Fruit fly (Drosophila melanogaster) whole organism, prepupa: ENCODE data around the gene CG33286.

ENCODE experiments used
- CG10631 ChIP-seq: fragments of 200-800 bp; sonication (Bioruptor generic); optimal IDR thresholded peaks from 2 replicates; lab custom pipeline; 2016; ENCODE audit warnings: missing biosample characterization, missing genetic modification characterization
- CG10669 ChIP-seq: fragments of 200-800 bp; sonication (Bioruptor generic); optimal IDR thresholded peaks from 3 replicates; lab custom pipeline; 2018; ENCODE audit warnings: missing biosample characterization, mild to moderate bottlenecking, missing genetic modification characterization, moderate library complexity
- CG11294 ChIP-seq: fragments of 200-800 bp; sonication (Bioruptor generic); IDR thresholded peaks from 2 replicates; pipeline ENCODE4 v1.3.6; 2022; ENCODE audit warnings: missing biosample characterization, missing genetic modification characterization
- CG11762 ChIP-seq: fragments of 200-800 bp; sonication (Bioruptor generic); optimal IDR thresholded peaks from 3 replicates; lab custom pipeline; 2016; ENCODE audit warnings: missing biosample characterization, missing genetic modification characterization; ENCODE audit not compliant: insufficient read depth
- CG11902 ChIP-seq: fragments of 200-800 bp; sonication (Bioruptor generic); optimal IDR thresholded peaks from 3 replicates; lab custom pipeline; 2016; ENCODE audit warnings: missing biosample characterization, missing genetic modification characterization
- CG15336 ChIP-seq: fragments of 200-800 bp; sonication (Bioruptor generic); IDR thresholded peaks from 2 replicates; pipeline ENCODE4 v1.3.6; 2022; ENCODE audit warnings: missing biosample characterization, missing genetic modification characterization
- CG3032 ChIP-seq: fragments of 200-800 bp; optimal IDR thresholded peaks from 2 replicates; lab custom pipeline; 2019; ENCODE audit warnings: missing biosample characterization, mild to moderate bottlenecking, missing genetic modification characterization, moderate library complexity
- CG31627 ChIP-seq: fragments of 200-800 bp; sonication (Bioruptor generic); optimal IDR thresholded peaks from 3 replicates; lab custom pipeline; 2016; ENCODE audit warnings: missing biosample characterization, missing genetic modification characterization
- CG34406 ChIP-seq: fragments of 200-800 bp; sonication (Bioruptor generic); optimal IDR thresholded peaks from 3 replicates; lab custom pipeline; 2016; ENCODE audit warnings: missing biosample characterization, missing genetic modification characterization
- CG3919 ChIP-seq: fragments of 200-800 bp; sonication (Bioruptor generic); optimal IDR thresholded peaks from 3 replicates; lab custom pipeline; 2016; ENCODE audit warnings: missing biosample characterization, missing genetic modification characterization
- CG4318 ChIP-seq: fragments of 200-800 bp; sonication (Bioruptor generic); optimal IDR thresholded peaks from 3 replicates; lab custom pipeline; 2017; ENCODE audit warnings: missing biosample characterization, mild to moderate bottlenecking, missing genetic modification characterization
- CG6163 ChIP-seq: fragments of 200-800 bp; sonication (Bioruptor generic); IDR thresholded peaks from 3 replicates; pipeline ENCODE4 v1.3.6; 2022; ENCODE audit warnings: missing biosample characterization, missing genetic modification characterization
- CG6276 ChIP-seq: fragments of 200-800 bp; sonication (Bioruptor generic); optimal IDR thresholded peaks from 2 replicates; lab custom pipeline; 2017; ENCODE audit warnings: missing biosample characterization, mild to moderate bottlenecking, missing genetic modification characterization
- CG6792 ChIP-seq: fragments of 200-800 bp; sonication (Bioruptor generic); optimal IDR thresholded peaks from 3 replicates; lab custom pipeline; 2016; ENCODE audit warnings: missing biosample characterization, missing genetic modification characterization
- CG6808 ChIP-seq: fragments of 200-800 bp; sonication (Bioruptor generic); optimal IDR thresholded peaks from 3 replicates; lab custom pipeline; 2017; ENCODE audit warnings: missing biosample characterization, missing genetic modification characterization, mild to moderate bottlenecking, moderate library complexity, missing genetic modification reagents
- CG6854 ChIP-seq: fragments of 200-800 bp; sonication (Bioruptor generic); optimal IDR thresholded peaks from 2 replicates; lab custom pipeline; 2017; ENCODE audit warnings: missing biosample characterization, mild to moderate bottlenecking, missing genetic modification characterization
- CG7368 ChIP-seq: fragments of 200-800 bp; sonication (Bioruptor generic); optimal IDR thresholded peaks from 3 replicates; lab custom pipeline; 2016; ENCODE audit warnings: missing biosample characterization, missing genetic modification characterization
- CG8319 ChIP-seq: fragments of 200-800 bp; sonication (Bioruptor generic); optimal IDR thresholded peaks from 3 replicates; lab custom pipeline; 2016; ENCODE audit warnings: missing biosample characterization, missing genetic modification characterization
- CG9139 ChIP-seq: fragments of 200-800 bp; sonication (Bioruptor generic); optimal IDR thresholded peaks from 3 replicates; lab custom pipeline; 2017; ENCODE audit warnings: missing biosample characterization, mild to moderate bottlenecking, missing genetic modification characterization
- Eip75B ChIP-seq: fragments of 200-800 bp; sonication (Bioruptor generic); optimal IDR thresholded peaks from 3 replicates; lab custom pipeline; 2016; ENCODE audit warnings: missing biosample characterization, missing genetic modification characterization
- Eip78C ChIP-seq: fragments of 200-800 bp; sonication (Bioruptor generic); peaks from one replicate; lab custom pipeline; 2016; ENCODE audit warnings: missing biosample characterization, missing genetic modification characterization
- Eip93F ChIP-seq: fragments of 200-800 bp; sonication (Bioruptor generic); optimal IDR thresholded peaks from 2 replicates; lab custom pipeline; 2016; ENCODE audit warnings: missing biosample characterization, mild to moderate bottlenecking, missing genetic modification characterization
- Ets96B ChIP-seq: fragments of 200-800 bp; optimal IDR thresholded peaks from 2 replicates; lab custom pipeline; 2019; ENCODE audit warnings: missing biosample characterization, mild to moderate bottlenecking, missing genetic modification characterization, moderate library complexity
- Gug ChIP-seq: fragments of 200-800 bp; sonication (Bioruptor generic); IDR thresholded peaks from 2 replicates; pipeline ENCODE4 v1.3.6; 2022; ENCODE audit warnings: missing biosample characterization, missing genetic modification characterization
- Hr38 ChIP-seq: sonication (Bioruptor generic); optimal IDR thresholded peaks from 2 replicates; lab custom pipeline; 2016; ENCODE audit warnings: missing biosample characterization, missing genetic modification characterization
- Hr39 ChIP-seq: fragments of 200-800 bp; sonication (Bioruptor generic); optimal IDR thresholded peaks from 2 replicates; lab custom pipeline; 2016; ENCODE audit warnings: missing biosample characterization, missing genetic modification characterization
- Hr4 ChIP-seq: fragments of 200-800 bp; sonication (Bioruptor generic); optimal IDR thresholded peaks from 3 replicates; lab custom pipeline; 2016; ENCODE audit warnings: missing biosample characterization, missing genetic modification characterization
- Lpt ChIP-seq: fragments of 200-800 bp; sonication (Bioruptor generic); optimal IDR thresholded peaks from 3 replicates; lab custom pipeline; 2016; ENCODE audit warnings: missing biosample characterization, missing genetic modification characterization
- OdsH ChIP-seq: fragments of 200-800 bp; sonication (Bioruptor generic); optimal IDR thresholded peaks from 3 replicates; lab custom pipeline; 2016; ENCODE audit warnings: missing biosample characterization, missing genetic modification characterization
- Smox ChIP-seq: fragments of 200-800 bp; sonication (Bioruptor generic); optimal IDR thresholded peaks from 3 replicates; lab custom pipeline; 2016; ENCODE audit warnings: missing biosample characterization, missing genetic modification characterization
- Sox102F ChIP-seq: fragments of 200-800 bp; sonication (Bioruptor generic); optimal IDR thresholded peaks from 2 replicates; lab custom pipeline; 2016; ENCODE audit warnings: missing biosample characterization, mild to moderate bottlenecking, missing genetic modification characterization
- achi ChIP-seq: fragments of 200-800 bp; sonication (Bioruptor generic); optimal IDR thresholded peaks from 3 replicates; lab custom pipeline; 2016; ENCODE audit warnings: missing biosample characterization, missing genetic modification characterization
- dac ChIP-seq: fragments of 200-800 bp; sonication (Bioruptor generic); optimal IDR thresholded peaks from 2 replicates; lab custom pipeline; 2017; ENCODE audit warnings: missing biosample characterization, mild to moderate bottlenecking, missing genetic modification characterization
- dsx ChIP-seq: fragments of 200-800 bp; optimal IDR thresholded peaks from 3 replicates; lab custom pipeline; 2019; ENCODE audit warnings: missing biosample characterization, mild to moderate bottlenecking, missing genetic modification characterization, moderate library complexity; ENCODE audit not compliant: poor library complexity, severe bottlenecking
- eg ChIP-seq: fragments of 200-800 bp; sonication (Bioruptor generic); IDR thresholded peaks from 3 replicates; pipeline ENCODE4 v1.3.6; 2022; ENCODE audit warnings: missing biosample characterization, missing genetic modification characterization
- fd59A ChIP-seq: fragments of 200-800 bp; sonication (Bioruptor generic); optimal IDR thresholded peaks from 2 replicates; lab custom pipeline; 2017; ENCODE audit warnings: missing biosample characterization, mild to moderate bottlenecking, missing genetic modification characterization, missing genetic modification reagents
- fd85E ChIP-seq: fragments of 200-800 bp; sonication (Bioruptor generic); optimal IDR thresholded peaks from 3 replicates; lab custom pipeline; 2016; ENCODE audit warnings: missing biosample characterization, missing genetic modification characterization
- fkh ChIP-seq: fragments of 200-800 bp; sonication (Bioruptor generic); optimal IDR thresholded peaks from 3 replicates; lab custom pipeline; 2017; ENCODE audit warnings: missing biosample characterization, mild to moderate bottlenecking, missing genetic modification characterization, moderate library complexity
- lz ChIP-seq: fragments of 200-800 bp; sonication (Bioruptor generic); optimal IDR thresholded peaks from 3 replicates; lab custom pipeline; 2016; ENCODE audit warnings: missing biosample characterization, missing genetic modification characterization
- net ChIP-seq: fragments of 200-800 bp; sonication (Bioruptor generic); optimal IDR thresholded peaks from 3 replicates; lab custom pipeline; 2016; ENCODE audit warnings: missing biosample characterization, missing genetic modification characterization
- salr ChIP-seq, 2 experiments: fragments of 200-800 bp; sonication (Bioruptor generic); optimal IDR thresholded peaks; 3 replicates each; lab custom pipeline; 2016 to 2018; ENCODE audit warnings: missing biosample characterization in 2 of 2, missing genetic modification characterization in 2 of 2, mild to moderate bottlenecking in 1 of 2
- svp ChIP-seq: fragments of 200-800 bp; sonication (Bioruptor generic); peaks from one replicate; lab custom pipeline; 2016; ENCODE audit warnings: missing biosample characterization, missing genetic modification characterization
- vri ChIP-seq: fragments of 200-800 bp; sonication (Bioruptor generic); optimal IDR thresholded peaks from 3 replicates; lab custom pipeline; 2016; ENCODE audit warnings: missing biosample characterization, mild to moderate bottlenecking, missing genetic modification characterization

The CG33286 gene

DNA sequence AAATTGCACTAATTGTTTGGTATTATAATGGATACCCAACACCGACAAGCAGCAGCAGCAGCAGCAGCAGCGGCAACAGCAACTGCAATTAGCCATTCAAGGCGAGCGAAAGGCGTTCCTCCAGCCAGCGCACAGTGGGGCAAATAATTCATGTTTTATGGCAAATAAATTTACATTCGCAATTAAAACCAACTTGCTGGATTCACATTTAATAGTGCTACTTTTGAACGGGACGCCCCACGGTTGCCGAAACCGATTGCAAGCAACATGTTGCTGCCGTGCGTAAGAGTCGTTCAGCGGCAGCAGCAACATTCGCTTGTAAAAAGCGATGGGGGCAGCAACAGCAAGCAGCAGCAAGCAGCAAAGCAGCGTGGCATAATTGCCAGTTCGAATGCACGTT is 40.8 kb downstream of the CG33286 start (continued):
- TF ChIP-seq eg (GFP tag; lab: Robert Waterston, UW), result peak; percentile 69
- TF ChIP-seq CG7368 (GFP tag; lab: Kevin White, UChicago), result peak; percentile 17
- TF ChIP-seq CG34406 (GFP tag; lab: Kevin White, UChicago), result peak; percentile 9
- peak; percentile 43 for TF ChIP-seq CG6808 (GFP tag; lab: Kevin White, UChicago)
- TF ChIP-seq CG11294 (GFP tag; lab: Robert Waterston, UW), result 0 out of 2 replicates have a peak, but pooled peaks have one; percentile 20
- TF ChIP-seq CG6854 (GFP tag; lab: Kevin White, UChicago), result no peak
- TF ChIP-seq Eip93F, result no peak
- TF ChIP-seq CG15336, result peak; percentile 56; the same call in 1 of the 2 replicates
- no peak for TF ChIP-seq CG10631
- peak; percentile 26 for TF ChIP-seq CG6792 (GFP tag; lab: Kevin White, UChicago)
- TF ChIP-seq CG6276 (GFP tag; lab: Kevin White, UChicago), result peak; percentile 42
- no peak for TF ChIP-seq salr (GFP tag; optimal IDR thresholded peaks at IDR 0.05; lab: Kevin White, UChicago)
- TF ChIP-seq Smox (GFP tag; lab: Kevin White, UChicago), result peak; percentile 17
- peak; percentile 41 for TF ChIP-seq achi (GFP tag; lab: Kevin White, UChicago)
- TF ChIP-seq CG11902 (GFP tag; lab: Kevin White, UChicago), result no peak
- peak; percentile 14 for TF ChIP-seq Hr39 (GFP tag; lab: Kevin White, UChicago)
- TF ChIP-seq, all 60 proteins: peak for 38

DNA sequence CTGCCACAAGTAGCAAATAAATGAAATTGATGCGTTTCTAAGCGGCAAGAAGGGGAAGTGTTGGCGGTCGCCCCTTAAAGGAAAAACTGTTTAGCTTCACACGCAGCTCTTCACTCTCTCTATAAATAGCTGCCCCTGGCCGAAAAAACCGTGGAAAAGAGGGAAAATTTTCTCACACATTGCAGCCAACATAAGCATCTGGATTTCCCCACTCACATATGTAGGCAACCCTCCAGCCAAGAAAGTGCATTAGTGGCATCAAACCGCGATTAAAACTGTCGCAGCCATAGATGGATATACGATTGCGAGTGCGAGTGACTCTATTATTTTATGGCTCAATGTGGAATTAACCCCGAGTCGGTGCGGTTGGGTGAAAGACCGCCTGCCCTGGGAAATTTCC is 41.9 kb downstream of the CG33286 start:
- TF ChIP-seq CG8319 (GFP tag; lab: Kevin White, UChicago) (no peak), CG10669 (no peak), Eip78C (GFP tag; lab: Kevin White, UChicago) (no peak), fd85E (GFP tag; lab: Kevin White, UChicago) (no peak), CG3032 (tag; lab: Kevin White, UChicago) (no peak), Ets96B (no peak), CG11294 (GFP tag; lab: Robert Waterston, UW) (no peak), CG31627 (GFP tag; lab: Kevin White, UChicago) (no peak), Lpt (no peak), dsx (no peak), Hr4 (GFP tag; lab: Kevin White, UChicago) (no peak), CG6854 (GFP tag; lab: Kevin White, UChicago) (no peak), Eip93F (no peak), eg (GFP tag; lab: Robert Waterston, UW) (no peak), net (GFP tag; lab: Kevin White, UChicago) (no peak), fd59A (GFP tag; lab: Kevin White, UChicago) (no peak), CG4318 (GFP tag; lab: Kevin White, UChicago) (no peak), CG9139 (GFP tag; lab: Kevin White, UChicago) (no peak)
- TF ChIP-seq, all 60 proteins: peak for 0

DNA sequence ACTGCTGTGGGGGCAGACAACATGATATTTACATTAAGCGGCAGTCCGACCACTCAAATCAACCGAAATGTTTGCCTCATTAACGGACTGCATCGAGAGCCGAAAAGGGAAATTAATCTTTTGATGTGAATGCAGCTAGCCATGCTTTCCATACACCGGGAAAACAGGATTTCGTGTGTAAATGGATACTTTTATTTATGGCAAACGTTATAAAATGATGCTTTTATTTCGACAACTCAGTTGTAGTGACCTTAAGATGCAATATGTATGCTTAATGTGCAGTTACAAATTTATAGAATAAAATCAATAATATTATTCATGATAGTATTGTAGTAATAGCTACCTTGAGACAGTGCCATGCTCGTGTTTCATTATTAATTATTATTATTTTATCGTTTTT is 43.0 kb downstream of the CG33286 start:
- TF ChIP-seq dac (GFP tag; lab: Kevin White, UChicago) (no peak), CG11902 (GFP tag; lab: Kevin White, UChicago) (no peak), vri (GFP tag; lab: Kevin White, UChicago) (no peak), svp (GFP tag; lab: Kevin White, UChicago) (peak; percentile 72), Ets96B (no peak), Eip78C (GFP tag; lab: Kevin White, UChicago) (peak; percentile 69), Lpt (no peak)
- TF ChIP-seq, all 60 proteins: peak for 2

DNA sequence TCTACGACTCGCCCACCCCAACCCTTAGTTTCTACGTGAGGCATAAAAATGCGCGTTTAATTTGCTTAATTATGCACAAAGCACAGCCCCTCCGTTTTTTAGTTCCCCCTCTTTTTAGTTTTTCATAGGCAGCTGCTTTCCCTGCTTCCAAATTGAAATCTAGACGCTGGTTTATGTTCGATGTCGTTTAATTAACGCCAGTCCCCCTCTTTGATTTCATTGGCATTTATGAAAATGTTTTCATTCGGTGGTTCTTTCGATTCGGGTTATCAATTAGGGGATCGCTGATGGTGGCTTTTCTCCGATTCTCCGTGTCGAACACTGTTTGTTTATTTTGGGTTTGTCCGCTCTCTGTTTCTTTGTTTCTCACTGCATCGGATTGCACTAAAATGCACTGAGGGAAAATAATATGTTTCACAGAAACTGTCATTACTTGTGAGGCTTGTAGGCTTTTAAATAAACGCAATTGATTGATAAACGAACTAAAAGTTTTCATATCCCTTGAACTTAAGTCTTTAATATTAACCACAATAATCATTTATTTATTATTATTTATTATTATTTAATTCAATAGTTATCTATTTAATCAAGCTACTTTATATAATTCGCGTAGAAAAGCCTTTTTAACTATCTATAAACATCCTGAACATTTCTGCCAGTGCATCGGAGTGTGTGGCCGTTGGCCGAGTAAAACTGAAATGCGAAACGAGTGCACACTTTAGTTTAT is 44.3 kb downstream of the CG33286 start:
- TF ChIP-seq CG31627 (GFP tag; lab: Kevin White, UChicago), result no peak
- TF ChIP-seq CG11762 (GFP tag; lab: Kevin White, UChicago), result peak; percentile 61
- TF ChIP-seq fd85E (GFP tag; lab: Kevin White, UChicago), result peak; percentile 26
- no peak; the same call in 2 of the 3 replicates for TF ChIP-seq CG6163
- TF ChIP-seq Gug, result peak; percentile 54; the same call in 1 of the 2 replicates
- peak; percentile 59 for TF ChIP-seq CG3919
- peak; percentile 70 for TF ChIP-seq OdsH (GFP tag; lab: Kevin White, UChicago)
- TF ChIP-seq CG6808 (GFP tag; lab: Kevin White, UChicago), result peak; percentile 61
- TF ChIP-seq CG34406 (GFP tag; lab: Kevin White, UChicago), result peak; percentile 75
- TF ChIP-seq Hr39 (GFP tag; lab: Kevin White, UChicago), result peak; percentile 11
- no peak for TF ChIP-seq CG6854 (GFP tag; lab: Kevin White, UChicago)
- TF ChIP-seq Hr38 (GFP tag; lab: Kevin White, UChicago), result no peak
- peak; percentile 79 for TF ChIP-seq Ets96B
- TF ChIP-seq lz (GFP tag; lab: Kevin White, UChicago), result peak; percentile 24
- no peak for TF ChIP-seq fkh
- TF ChIP-seq Hr4 (GFP tag; lab: Kevin White, UChicago), result peak; percentile 56
- no peak for TF ChIP-seq vri (GFP tag; lab: Kevin White, UChicago)
- TF ChIP-seq CG6792 (GFP tag; lab: Kevin White, UChicago), result peak; percentile 48
- peak; percentile 36 for TF ChIP-seq Sox102F (GFP tag; lab: Kevin White, UChicago)
- peak; percentile 69 for TF ChIP-seq CG10631
- peak; percentile 62 for TF ChIP-seq Eip75B (GFP tag; lab: Kevin White, UChicago)
